Fruit fly (Drosophila melanogaster) whole organism, embryonic: ENCODE measurements around the gene Vha16-3.

Source experiments
- Blimp-1 ChIP-seq: fragments of 200-800 bp; sonication (Bioruptor generic); optimal IDR thresholded peaks from 3 replicates; lab custom pipeline; 2018; ENCODE audit warnings: missing biosample characterization, missing genetic modification characterization, mild to moderate bottlenecking, moderate library complexity, missing genetic modification reagents
- CG10959 ChIP-seq: fragments of 200-800 bp; sonication (Bioruptor generic); IDR thresholded peaks from 2 replicates; pipeline ENCODE4 v1.3.6; 2022; ENCODE audit warnings: missing biosample characterization, missing genetic modification characterization
- CG10979 ChIP-seq: fragments of 200-800 bp; sonication (Bioruptor generic); optimal IDR thresholded peaks from 2 replicates; lab custom pipeline; 2018; ENCODE audit warnings: missing biosample characterization, mild to moderate bottlenecking, missing genetic modification characterization, moderate library complexity
- CG12104 ChIP-seq: fragments of 200-800 bp; sonication (Bioruptor generic); optimal IDR thresholded peaks from 3 replicates; lab custom pipeline; 2016; ENCODE audit warnings: missing biosample characterization, missing genetic modification characterization
- CG12391 ChIP-seq: fragments of 200-800 bp; sonication (Bioruptor generic); optimal IDR thresholded peaks from 3 replicates; lab custom pipeline; 2018; ENCODE audit warnings: missing biosample characterization, mild to moderate bottlenecking, missing genetic modification characterization, moderate library complexity
- CG14710 ChIP-seq: fragments of 200-800 bp; sonication (Bioruptor generic); optimal IDR thresholded peaks from 3 replicates; lab custom pipeline; 2019; ENCODE audit warnings: missing biosample characterization, mild to moderate bottlenecking, missing genetic modification characterization, moderate library complexity
- CG1529 ChIP-seq: fragments of 200-800 bp; sonication (Bioruptor generic); optimal IDR thresholded peaks from 3 replicates; lab custom pipeline; 2018; ENCODE audit warnings: missing biosample characterization, missing genetic modification characterization
- CG15696 ChIP-seq: fragments of 200-800 bp; sonication (Bioruptor generic); optimal IDR thresholded peaks from 2 replicates; lab custom pipeline; 2019; ENCODE audit warnings: missing biosample characterization, mild to moderate bottlenecking, missing genetic modification characterization, moderate library complexity
- CG1602 ChIP-seq: fragments of 200-800 bp; sonication (Bioruptor generic); optimal IDR thresholded peaks from 3 replicates; lab custom pipeline; 2016; ENCODE audit warnings: missing biosample characterization, missing genetic modification characterization
- CG17385 ChIP-seq: fragments of 200-800 bp; sonication (Bioruptor generic); optimal IDR thresholded peaks from 3 replicates; lab custom pipeline; 2018; ENCODE audit warnings: missing biosample characterization, mild to moderate bottlenecking, missing genetic modification characterization
- CG18262 ChIP-seq: fragments of 200-800 bp; optimal IDR thresholded peaks from 3 replicates; lab custom pipeline; 2019; ENCODE audit warnings: missing biosample characterization, mild to moderate bottlenecking, missing genetic modification characterization, moderate library complexity
- CG2199 ChIP-seq: fragments of 200-800 bp; sonication (Bioruptor generic); IDR thresholded peaks from 3 replicates; pipeline ENCODE4 v1.3.6; 2022; ENCODE audit warnings: missing biosample characterization, missing genetic modification characterization
- CG2202 ChIP-seq: fragments of 200-800 bp; sonication (Bioruptor generic); optimal IDR thresholded peaks from 2 replicates; lab custom pipeline; 2018; ENCODE audit warnings: missing biosample characterization, mild to moderate bottlenecking, missing genetic modification characterization
- CG30403 ChIP-seq: fragments of 200-800 bp; sonication (Bioruptor generic); optimal IDR thresholded peaks from 3 replicates; lab custom pipeline; 2016; ENCODE audit warnings: missing biosample characterization, missing genetic modification characterization
- CG31441 ChIP-seq: fragments of 200-800 bp; sonication (Bioruptor generic); IDR thresholded peaks from 2 replicates; pipeline ENCODE4 v1.3.6; 2022; ENCODE audit warnings: missing biosample characterization, missing genetic modification characterization
- CG33213 ChIP-seq: fragments of 200-800 bp; sonication (Bioruptor generic); optimal IDR thresholded peaks from 3 replicates; lab custom pipeline; 2016; ENCODE audit warnings: missing biosample characterization, missing genetic modification characterization
- CG3838 ChIP-seq: fragments of 200-800 bp; sonication (Bioruptor generic); optimal IDR thresholded peaks from 3 replicates; lab custom pipeline; 2016; ENCODE audit warnings: missing biosample characterization, missing genetic modification characterization
- CG6689 ChIP-seq: fragments of 200-800 bp; sonication (Bioruptor generic); IDR thresholded peaks from 2 replicates; pipeline ENCODE4 v1.3.6; 2022; ENCODE audit warnings: missing biosample characterization, missing genetic modification characterization
- CG6791 ChIP-seq: fragments of 200-800 bp; sonication (Bioruptor generic); IDR thresholded peaks from 3 replicates; pipeline ENCODE4 v1.3.6; 2022; ENCODE audit warnings: missing biosample characterization, missing genetic modification characterization; ENCODE audit not compliant: partially characterized antibody
- CG8388 ChIP-seq: fragments of 200-800 bp; sonication (Bioruptor generic); optimal IDR thresholded peaks from 2 replicates; lab custom pipeline; 2019; ENCODE audit warnings: missing biosample characterization, mild to moderate bottlenecking, missing genetic modification characterization, moderate library complexity
- CG8944 ChIP-seq: fragments of 200-800 bp; sonication (Bioruptor generic); optimal IDR thresholded peaks from 3 replicates; lab custom pipeline; 2016; ENCODE audit warnings: missing biosample characterization, missing genetic modification characterization
- CG9797 ChIP-seq: fragments of 200-800 bp; sonication (Bioruptor generic); optimal IDR thresholded peaks from 3 replicates; lab custom pipeline; 2018; ENCODE audit warnings: missing biosample characterization, mild to moderate bottlenecking, missing genetic modification characterization
- Camta ChIP-seq: fragments of 200-800 bp; sonication (Bioruptor generic); optimal IDR thresholded peaks from 2 replicates; lab custom pipeline; 2016; ENCODE audit warnings: missing biosample characterization, missing genetic modification characterization
- D ChIP-seq, 2 experiments: fragments of 200-800 bp in 1 of 2; fragments of >200 bp in 1 of 2; sonication (Bioruptor generic) in 1 of 2; optimal IDR thresholded peaks; 2 replicates in 1 of 2; 3 replicates in 1 of 2; lab custom pipeline; 2017; ENCODE audit warnings: mild to moderate bottlenecking in 1 of 2, missing biosample characterization in 1 of 2, missing genetic modification characterization in 1 of 2, missing genetic modification reagents in 1 of 2
- D19A ChIP-seq: fragments of 200-800 bp; optimal IDR thresholded peaks from 3 replicates; lab custom pipeline; 2019; ENCODE audit warnings: missing biosample characterization, mild to moderate bottlenecking, missing genetic modification characterization, moderate library complexity
- Dll ChIP-seq: fragments of 200-800 bp; sonication (Bioruptor generic); IDR thresholded peaks from 4 replicates; pipeline ENCODE4 v1.3.6; 2022; ENCODE audit warnings: missing biosample characterization, missing genetic modification characterization; ENCODE audit not compliant: partially characterized antibody
- Med ChIP-seq: fragments of 200-800 bp; sonication (Bioruptor generic); peaks from one replicate; lab custom pipeline; 2016; ENCODE audit warnings: missing biosample characterization, missing genetic modification characterization, mild to moderate bottlenecking, inconsistent platforms, moderate library complexity
- NC2β ChIP-seq: fragments of 200-800 bp; sonication (Bioruptor generic); optimal IDR thresholded peaks from 2 replicates; lab custom pipeline; 2016; ENCODE audit warnings: missing biosample characterization, missing genetic modification characterization
- Pdp1 ChIP-seq, 2 experiments: fragments of 200-800 bp; sonication (Bioruptor generic); optimal IDR thresholded peaks; 3 replicates each; lab custom pipeline; 2016; ENCODE audit warnings: missing biosample characterization in 2 of 2, missing genetic modification characterization in 2 of 2, mild to moderate bottlenecking in 1 of 2, moderate library complexity in 1 of 2
- Rx ChIP-seq: fragments of 200-800 bp; sonication (Bioruptor generic); IDR thresholded peaks from 2 replicates; pipeline ENCODE4 v1.3.6; 2022; ENCODE audit warnings: missing biosample characterization, missing genetic modification characterization
- Six4 ChIP-seq: fragments of 200-800 bp; sonication (Bioruptor generic); optimal IDR thresholded peaks from 2 replicates; lab custom pipeline; 2016; ENCODE audit warnings: missing biosample characterization, missing genetic modification characterization
- Xrp1 ChIP-seq: fragments of 200-800 bp; sonication (Bioruptor generic); IDR thresholded peaks from 2 replicates; pipeline ENCODE4 v1.3.6; 2022; ENCODE audit warnings: missing biosample characterization, missing genetic modification characterization
- az2 ChIP-seq: fragments of 200-800 bp; sonication (Bioruptor generic); optimal IDR thresholded peaks from 3 replicates; lab custom pipeline; 2016; ENCODE audit warnings: missing biosample characterization, missing genetic modification characterization
- bab2 ChIP-seq: fragments of 200-800 bp; sonication (Bioruptor generic); optimal IDR thresholded peaks from 2 replicates; lab custom pipeline; 2016; ENCODE audit warnings: missing biosample characterization, missing genetic modification characterization
- bigmax ChIP-seq: fragments of 200-800 bp; sonication (Bioruptor generic); optimal IDR thresholded peaks from 2 replicates; lab custom pipeline; 2018; ENCODE audit warnings: missing biosample characterization, mild to moderate bottlenecking, missing genetic modification characterization
- crol ChIP-seq: fragments of 200-800 bp; sonication (Bioruptor generic); IDR thresholded peaks from 2 replicates; pipeline ENCODE4 v1.3.6; 2022; ENCODE audit warnings: missing biosample characterization, missing genetic modification characterization
- dmrt99B ChIP-seq: fragments of 200-800 bp; sonication (Bioruptor generic); optimal IDR thresholded peaks from 2 replicates; lab custom pipeline; 2018; ENCODE audit warnings: missing biosample characterization, mild to moderate bottlenecking, missing genetic modification characterization, moderate library complexity
- gem ChIP-seq: fragments of 200-800 bp; sonication (Bioruptor generic); optimal IDR thresholded peaks from 2 replicates; lab custom pipeline; 2019; ENCODE audit warnings: missing biosample characterization, mild to moderate bottlenecking, missing genetic modification characterization, moderate library complexity
- lab ChIP-seq: fragments of 200-800 bp; sonication (Bioruptor generic); optimal IDR thresholded peaks from 3 replicates; lab custom pipeline; 2017; ENCODE audit warnings: missing biosample characterization, missing genetic modification characterization, mild to moderate bottlenecking, moderate library complexity, missing genetic modification reagents
- lola ChIP-seq, 3 experiments: fragments of >200 bp in 2 of 3; fragments of 200-800 bp in 1 of 3; sonication (Bioruptor generic) in 1 of 3; optimal IDR thresholded peaks; 2 replicates each; lab custom pipeline; 2017 to 2019; ENCODE audit warnings: missing biosample characterization in 3 of 3, missing genetic modification characterization in 3 of 3, mild to moderate bottlenecking in 1 of 3, moderate library complexity in 1 of 3
- phol ChIP-seq: fragments of 200-800 bp; sonication (Bioruptor generic); optimal IDR thresholded peaks from 3 replicates; lab custom pipeline; 2018; ENCODE audit warnings: missing biosample characterization, mild to moderate bottlenecking, missing genetic modification characterization, moderate library complexity
- pzg ChIP-seq: fragments of 200-800 bp; sonication (Bioruptor generic); optimal IDR thresholded peaks from 3 replicates; lab custom pipeline; 2018; ENCODE audit warnings: missing biosample characterization, mild to moderate bottlenecking, missing genetic modification characterization, moderate library complexity
- row ChIP-seq: fragments of 200-800 bp; sonication (Bioruptor generic); IDR thresholded peaks from 3 replicates; pipeline ENCODE4 v1.3.6; 2022; ENCODE audit warnings: missing biosample characterization, missing genetic modification characterization
- shn ChIP-seq: fragments of 200-800 bp; sonication (Bioruptor generic); optimal IDR thresholded peaks from 3 replicates; lab custom pipeline; 2016; ENCODE audit warnings: missing biosample characterization, missing genetic modification characterization
- sqz ChIP-seq: fragments of 200-800 bp; sonication (Bioruptor generic); optimal IDR thresholded peaks from 3 replicates; lab custom pipeline; 2018; ENCODE audit warnings: missing biosample characterization, mild to moderate bottlenecking, missing genetic modification characterization
- twi ChIP-seq: fragments of 200-800 bp; optimal IDR thresholded peaks from 2 replicates; lab custom pipeline; 2019; ENCODE audit warnings: missing biosample characterization, mild to moderate bottlenecking, missing genetic modification characterization, moderate library complexity
- tx ChIP-seq: fragments of 200-800 bp; sonication (Bioruptor generic); optimal IDR thresholded peaks from 2 replicates; lab custom pipeline; 2016; ENCODE audit warnings: missing biosample characterization, missing genetic modification characterization
- vvl ChIP-seq: fragments of 200-800 bp; sonication (Bioruptor generic); IDR thresholded peaks from 2 replicates; pipeline ENCODE4 v1.3.6; 2022; ENCODE audit warnings: missing biosample characterization, missing genetic modification characterization

Gene Vha16-3

DNA sequence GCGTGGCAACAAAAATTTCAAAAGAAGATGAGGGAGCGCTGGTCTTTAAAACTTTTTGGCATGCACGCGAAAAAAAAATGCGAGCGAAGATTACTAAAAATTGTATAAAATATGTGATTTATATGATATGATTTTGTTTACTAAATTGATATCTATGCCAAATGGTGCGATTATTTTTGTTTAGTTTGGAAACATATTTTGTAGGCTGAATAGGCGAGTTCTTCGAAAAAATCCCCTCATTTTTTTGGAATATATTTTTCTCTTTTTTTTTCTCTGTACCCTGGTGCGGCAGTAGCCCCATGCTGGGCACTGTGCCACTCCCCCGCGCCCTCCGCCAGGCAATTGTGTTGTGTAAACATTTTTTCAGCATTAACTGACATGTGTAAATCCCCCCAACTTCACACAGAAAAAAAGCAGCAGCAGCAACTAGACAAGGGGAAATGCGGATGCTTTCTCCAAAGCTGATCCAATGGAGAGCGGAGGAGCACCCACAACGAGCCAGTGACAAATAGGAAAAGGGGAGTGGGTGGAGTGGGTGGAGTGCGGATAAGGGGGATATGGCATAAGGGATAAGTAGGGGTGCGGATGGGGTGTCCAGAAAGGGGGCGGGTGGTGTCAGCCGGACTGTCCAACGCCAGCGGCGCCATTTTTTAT, 13.0 kb downstream of the Vha16-3 start (continued):
- TF ChIP-seq bigmax (GFP tag; lab: Kevin White, UChicago) = no peak
- no peak for TF ChIP-seq CG15696 (tag; lab: Kevin White, UChicago)
- peak; percentile 10; the same call in 1 of the 2 replicates for TF ChIP-seq Rx (GFP tag; lab: Robert Waterston, UW)
- 0 out of 3 replicates have a peak, but pooled peaks have one; percentile 11 for TF ChIP-seq CG2199 (GFP tag; lab: Robert Waterston, UW)
- TF ChIP-seq shn (GFP tag; lab: Kevin White, UChicago) = no peak
- TF ChIP-seq vvl (GFP tag; lab: Robert Waterston, UW) = peak; percentile 31; the same call in 1 of the 2 replicates
- TF ChIP-seq CG12391 (tag; lab: Kevin White, UChicago) = peak; percentile 38
- peak; percentile 32 for TF ChIP-seq dmrt99B (tag; lab: Kevin White, UChicago)
- TF ChIP-seq Xrp1 = peak; percentile 56; the same call in 1 of the 2 replicates
- peak; percentile 67; the same call in 1 of the 2 replicates for TF ChIP-seq crol (GFP tag; lab: Robert Waterston, UW)
- TF ChIP-seq Dll = no peak
- peak; percentile 47 for TF ChIP-seq Blimp-1 (GFP tag; lab: Kevin White, UChicago)
- peak; percentile 14 for TF ChIP-seq twi (tag; lab: Kevin White, UChicago)
- peak; percentile 12 for TF ChIP-seq CG30403 (GFP tag; lab: Kevin White, UChicago)
- peak; percentile 44 for TF ChIP-seq CG12104 (GFP tag; lab: Kevin White, UChicago)
- no peak for TF ChIP-seq D (optimal IDR thresholded peaks at IDR 0.05; lab: Kevin White, UChicago)
- peak; percentile 36 for TF ChIP-seq D (GFP tag; optimal IDR thresholded peaks at IDR 0.05; lab: Kevin White, UChicago)
- TF ChIP-seq CG8944 (GFP tag; lab: Kevin White, UChicago) = no peak
- no peak for TF ChIP-seq tx
- peak; percentile 55 for TF ChIP-seq CG31441
- peak; percentile 13 for TF ChIP-seq CG14710 (tag; lab: Kevin White, UChicago)
- TF ChIP-seq az2 = peak; percentile 40
- TF ChIP-seq sqz (GFP tag; lab: Kevin White, UChicago) = peak; percentile 8
- TF ChIP-seq CG33213 (GFP tag; lab: Kevin White, UChicago) = no peak
- TF ChIP-seq CG2202 = peak; percentile 25
- no peak for TF ChIP-seq pzg (GFP tag; lab: Kevin White, UChicago)
- TF ChIP-seq CG1602 (GFP tag; lab: Kevin White, UChicago) = no peak
- TF ChIP-seq CG8388 (GFP tag; lab: Kevin White, UChicago) = no peak
- peak; percentile 25 for TF ChIP-seq Six4 (GFP tag; lab: Kevin White, UChicago)
- TF ChIP-seq bab2 = peak; percentile 7
- peak; percentile 37; the same call in 1 of the 2 replicates for TF ChIP-seq CG6689 (GFP tag; lab: Robert Waterston, UW)
- 0 out of 2 replicates have a peak, but pooled peaks have one; percentile 4 for TF ChIP-seq CG10959
- peak; percentile 3 for TF ChIP-seq Camta (GFP tag; lab: Kevin White, UChicago)
- TF ChIP-seq CG18262 (tag; lab: Kevin White, UChicago) = peak; percentile 40
- peak; percentile 12 for TF ChIP-seq CG1529 (GFP tag; lab: Kevin White, UChicago)
- peak; percentile 17 for TF ChIP-seq CG17385 (GFP tag; lab: Kevin White, UChicago)
- TF ChIP-seq CG10979 (tag; lab: Kevin White, UChicago) = peak; percentile 35
- no peak for TF ChIP-seq CG9797 (GFP tag; lab: Kevin White, UChicago)
- TF ChIP-seq NC2β (GFP tag; lab: Kevin White, UChicago) = peak; percentile 9
- TF ChIP-seq phol (tag; lab: Kevin White, UChicago) = peak; percentile 35
- peak; percentile 63 for TF ChIP-seq Med (GFP tag; lab: Kevin White, UChicago)
- TF ChIP-seq Pdp1 (GFP tag; optimal IDR thresholded peaks at IDR 0.05; lab: Kevin White, UChicago) = peak in 1 of 2 experiments; percentile 21
- peak; percentile 4 for TF ChIP-seq lab (GFP tag; lab: Kevin White, UChicago)
- TF ChIP-seq gem = peak; percentile 24
- TF ChIP-seq row (GFP tag; lab: Robert Waterston, UW) = peak; percentile 30; the same call in 2 of the 3 replicates
- TF ChIP-seq CG6791 (GFP tag; lab: Robert Waterston, UW) = no peak
- peak in 1 of 3 experiments; percentile 38 for TF ChIP-seq lola (GFP tag; optimal IDR thresholded peaks at IDR 0.05; lab: Kevin White, UChicago)
- peak; percentile 18 for TF ChIP-seq D19A (tag; lab: Kevin White, UChicago)
- no peak for TF ChIP-seq CG3838 (GFP tag; lab: Kevin White, UChicago)
